Worm (Caenorhabditis elegans) whole organism, L4 larva: Measurements from ENCODE around the gene snpc-1.2.

Experiments used
- F37D6.2 ChIP-seq: sonication (generic microtip); optimal IDR thresholded peaks from 2 replicates; lab custom pipeline; 2016; ENCODE audit warnings: mild to moderate bottlenecking, missing genetic modification characterization, missing compliant biosample characterization
- F49E8.2 ChIP-seq: sonication (generic microtip); optimal IDR thresholded peaks from 2 replicates; lab custom pipeline; 2016; ENCODE audit warnings: missing compliant biosample characterization, mild to moderate bottlenecking, missing genetic modification characterization, borderline replicate concordance
- R02D3.7 ChIP-seq: fragments of 150-350 bp; sonication (generic microtip); optimal IDR thresholded peaks from 3 replicates; lab custom pipeline; 2014; ENCODE audit warnings: missing biosample characterization, missing genetic modification characterization
- T20F7.1 ChIP-seq: fragments of 200-800 bp; sonication (Bioruptor generic); optimal IDR thresholded peaks from 2 replicates; lab custom pipeline; 2018; ENCODE audit warnings: mild to moderate bottlenecking, missing genetic modification characterization, missing compliant biosample characterization
- T26A8.4 ChIP-seq: fragments of 200-800 bp; sonication (Bioruptor generic); IDR thresholded peaks from 2 replicates; pipeline ENCODE4 v1.3.6; 2022; ENCODE audit warnings: missing genetic modification characterization, missing compliant biosample characterization
- Y48G9A.11 ChIP-seq: fragments of 200-800 bp; sonication (Bioruptor generic); IDR thresholded peaks from 2 replicates; pipeline ENCODE4 v1.3.6; 2022; ENCODE audit warnings: missing genetic modification reagents, missing genetic modification characterization, missing compliant biosample characterization
- Y75B8A.6 ChIP-seq: fragments of 200-800 bp; sonication (Bioruptor generic); IDR thresholded peaks from 2 replicates; pipeline ENCODE4 v1.3.6; 2022; ENCODE audit warnings: missing genetic modification reagents, missing genetic modification characterization, missing compliant biosample characterization
- ZK337.2 ChIP-seq: fragments of 200-800 bp; sonication (Bioruptor generic); IDR thresholded peaks from 2 replicates; pipeline ENCODE4 v1.3.6; 2022; ENCODE audit warnings: missing genetic modification reagents, missing genetic modification characterization, missing compliant biosample characterization
- ZK546.5 ChIP-seq, 2 experiments: sonication (generic microtip); optimal IDR thresholded peaks; 2 replicates each; lab custom pipeline; 2017; ENCODE audit warnings: missing biosample characterization in 2 of 2, missing genetic modification characterization in 2 of 2
- aha-1 ChIP-seq: fragments of 150-350 bp; peaks from one replicate; lab custom pipeline; 2014; ENCODE audit warnings: missing biosample characterization, missing genetic modification characterization
- aly-2 ChIP-seq: sonication (generic microtip); optimal IDR thresholded peaks from 2 replicates; lab custom pipeline; 2018; ENCODE audit warnings: missing biosample characterization, missing genetic modification characterization
- attf-4 ChIP-seq: sonication (generic microtip); optimal IDR thresholded peaks from 3 replicates; lab custom pipeline; 2017; ENCODE audit warnings: missing biosample characterization, missing genetic modification characterization
- ceh-44 ChIP-seq: fragments of 200-800 bp; sonication (Bioruptor generic); IDR thresholded peaks from 2 replicates; pipeline ENCODE4 v1.3.6; 2022; ENCODE audit warnings: missing genetic modification reagents, missing genetic modification characterization, missing compliant biosample characterization
- ces-1 ChIP-seq: fragments of 150-350 bp; sonication (generic microtip); optimal IDR thresholded peaks from 4 replicates; lab custom pipeline; 2014; ENCODE audit warnings: missing biosample characterization, missing genetic modification reagents, missing genetic modification characterization
- ctbp-1 ChIP-seq: fragments of 200-800 bp; sonication (Bioruptor generic); IDR thresholded peaks from 2 replicates; pipeline ENCODE4 v1.3.6; 2022; ENCODE audit warnings: missing genetic modification reagents, missing genetic modification characterization, missing compliant biosample characterization
- dmd-6 ChIP-seq: fragments of 200-800 bp; sonication (Bioruptor generic); IDR thresholded peaks from 2 replicates; pipeline ENCODE4 v1.3.6; 2022; ENCODE audit warnings: missing genetic modification reagents, missing genetic modification characterization, missing compliant biosample characterization
- dmd-8 ChIP-seq: fragments of 200-800 bp; sonication (Bioruptor generic); IDR thresholded peaks from 2 replicates; pipeline ENCODE4 v1.3.6; 2022; ENCODE audit warnings: missing genetic modification characterization, missing compliant biosample characterization
- dmd-9 ChIP-seq: fragments of 200-800 bp; sonication (Bioruptor generic); IDR thresholded peaks from 2 replicates; pipeline ENCODE4 v1.3.6; 2022; ENCODE audit warnings: missing genetic modification reagents, missing genetic modification characterization, missing compliant biosample characterization
- dpl-1 ChIP-seq: fragments of 150-350 bp; optimal IDR thresholded peaks from 2 replicates; lab custom pipeline; 2014; ENCODE audit warnings: missing biosample characterization, missing genetic modification reagents, missing genetic modification characterization
- duxl-1 ChIP-seq: sonication (generic microtip); optimal IDR thresholded peaks from 2 replicates; lab custom pipeline; 2016; ENCODE audit warnings: mild to moderate bottlenecking, missing genetic modification characterization, moderate library complexity, missing compliant biosample characterization; ENCODE audit not compliant: poor library complexity
- dve-1 ChIP-seq: sonication (generic microtip); optimal IDR thresholded peaks from 2 replicates; lab custom pipeline; 2017; ENCODE audit warnings: antibody characterized with exemption, mild to moderate bottlenecking, missing genetic modification characterization, missing compliant biosample characterization; ENCODE audit not compliant: insufficient read depth
- fos-1 ChIP-seq: fragments of 150-350 bp; optimal IDR thresholded peaks from 2 replicates; lab custom pipeline; 2014; ENCODE audit warnings: missing biosample characterization, missing genetic modification characterization
- gei-8 ChIP-seq: fragments of 200-800 bp; sonication (Bioruptor generic); optimal IDR thresholded peaks from 2 replicates; lab custom pipeline; 2018; ENCODE audit warnings: mild to moderate bottlenecking, missing genetic modification characterization, missing compliant biosample characterization
- hif-1 ChIP-seq, 2 experiments: sonication (generic microtip); optimal IDR thresholded peaks; 2 replicates each; lab custom pipeline; 2016 to 2017; ENCODE audit warnings: missing compliant biosample characterization in 2 of 2, missing genetic modification characterization in 2 of 2, missing genetic modification reagents in 2 of 2, missing genotype in 2 of 2, mild to moderate bottlenecking in 1 of 2
- hmg-1.1 ChIP-seq: fragments of 200-800 bp; sonication (Bioruptor generic); IDR thresholded peaks from 2 replicates; pipeline ENCODE4 v1.3.6; 2022; ENCODE audit warnings: missing genetic modification reagents, missing genetic modification characterization, missing compliant biosample characterization
- jun-1 ChIP-seq: fragments of 150-350 bp; optimal IDR thresholded peaks from 2 replicates; lab custom pipeline; 2014; ENCODE audit warnings: missing biosample characterization, missing genetic modification reagents, missing genetic modification characterization
- lim-7 ChIP-seq: fragments of 200-800 bp; sonication (Bioruptor generic); IDR thresholded peaks from 2 replicates; pipeline ENCODE4 v1.3.6; 2022; ENCODE audit warnings: missing genetic modification characterization, missing compliant biosample characterization
- lin-38 ChIP-seq: fragments of 200-800 bp; sonication (Bioruptor generic); IDR thresholded peaks from 2 replicates; pipeline ENCODE4 v1.3.6; 2022; ENCODE audit warnings: missing genetic modification reagents, missing genetic modification characterization, missing compliant biosample characterization
- lsy-2 ChIP-seq, 2 experiments: fragments of 150-350 bp in 1 of 2; sonication (generic microtip) in 1 of 2; optimal IDR thresholded peaks; 2 replicates each; lab custom pipeline; 2014 to 2017; ENCODE audit warnings: missing biosample characterization in 2 of 2, missing genetic modification characterization in 2 of 2
- madf-5 ChIP-seq, 2 experiments: fragments of 200-800 bp; sonication (Bioruptor generic); IDR thresholded peaks; 2 replicates each; pipeline ENCODE4 v1.3.6; 2022; ENCODE audit warnings: missing compliant biosample characterization in 2 of 2, missing genetic modification characterization in 2 of 2
- madf-9 ChIP-seq: fragments of 200-800 bp; sonication (Bioruptor generic); conservative IDR thresholded peaks from 2 replicates; pipeline ENCODE4 v1.3.6; 2022; ENCODE audit warnings: missing genetic modification reagents, missing genetic modification characterization, missing compliant biosample characterization
- mep-1 ChIP-seq: fragments of 150-350 bp; sonication (generic microtip); optimal IDR thresholded peaks from 3 replicates; lab custom pipeline; 2014; ENCODE audit warnings: missing biosample characterization, missing genetic modification characterization
- mes-2 ChIP-seq: sonication (generic microtip); optimal IDR thresholded peaks from 2 replicates; lab custom pipeline; 2016; ENCODE audit warnings: missing genotype, mild to moderate bottlenecking, missing genetic modification characterization, missing compliant biosample characterization; ENCODE audit not compliant: poor library complexity, severe bottlenecking
- nhr-111 ChIP-seq: fragments of 200-800 bp; sonication (Bioruptor generic); optimal IDR thresholded peaks from 2 replicates; lab custom pipeline; 2018; ENCODE audit warnings: mild to moderate bottlenecking, missing genetic modification characterization, missing compliant biosample characterization
- nhr-48 ChIP-seq: sonication (generic microtip); optimal IDR thresholded peaks from 2 replicates; lab custom pipeline; 2016; ENCODE audit warnings: mild to moderate bottlenecking, missing genetic modification characterization, missing compliant biosample characterization
- nhr-77 ChIP-seq: fragments of 150-350 bp; optimal IDR thresholded peaks from 2 replicates; lab custom pipeline; 2014; ENCODE audit warnings: missing biosample characterization, missing genetic modification characterization
- rbr-2 ChIP-seq: sonication (generic microtip); optimal IDR thresholded peaks from 2 replicates; lab custom pipeline; 2016; ENCODE audit warnings: missing genotype, missing genetic modification characterization, missing compliant biosample characterization
- set-16 ChIP-seq: fragments of 200-800 bp; sonication (Bioruptor generic); IDR thresholded peaks from 2 replicates; pipeline ENCODE4 v1.3.6; 2022; ENCODE audit warnings: missing genetic modification reagents, missing genetic modification characterization, missing compliant biosample characterization
- snpc-4 ChIP-seq: fragments of 150-350 bp; optimal IDR thresholded peaks from 2 replicates; lab custom pipeline; 2014; ENCODE audit warnings: missing biosample characterization, missing genetic modification characterization
- tag-97 ChIP-seq: fragments of 200-800 bp; sonication (Bioruptor generic); IDR thresholded peaks from 2 replicates; pipeline ENCODE4 v1.3.6; 2022; ENCODE audit warnings: missing genetic modification characterization, missing compliant biosample characterization
- tra-1 ChIP-seq: fragments of 200-800 bp; sonication (Bioruptor generic); IDR thresholded peaks from 2 replicates; pipeline ENCODE4 v1.3.6; 2022; ENCODE audit warnings: missing genetic modification reagents, missing genetic modification characterization, missing compliant biosample characterization
- unc-130 ChIP-seq: sonication (generic microtip); optimal IDR thresholded peaks from 2 replicates; lab custom pipeline; 2016; ENCODE audit warnings: missing genetic modification reagents, missing genetic modification characterization, missing compliant biosample characterization
- vab-7 ChIP-seq: fragments of 200-800 bp; sonication (Bioruptor generic); IDR thresholded peaks from 2 replicates; pipeline ENCODE4 v1.3.6; 2022; ENCODE audit warnings: missing genetic modification reagents, missing genetic modification characterization, missing compliant biosample characterization
- zfp-3 ChIP-seq: fragments of 200-800 bp; sonication (Bioruptor generic); conservative IDR thresholded peaks from 2 replicates; pipeline ENCODE4 v1.3.6; 2022; ENCODE audit warnings: missing genetic modification reagents, missing genetic modification characterization, missing compliant biosample characterization

The snpc-1.2 gene

DNA sequence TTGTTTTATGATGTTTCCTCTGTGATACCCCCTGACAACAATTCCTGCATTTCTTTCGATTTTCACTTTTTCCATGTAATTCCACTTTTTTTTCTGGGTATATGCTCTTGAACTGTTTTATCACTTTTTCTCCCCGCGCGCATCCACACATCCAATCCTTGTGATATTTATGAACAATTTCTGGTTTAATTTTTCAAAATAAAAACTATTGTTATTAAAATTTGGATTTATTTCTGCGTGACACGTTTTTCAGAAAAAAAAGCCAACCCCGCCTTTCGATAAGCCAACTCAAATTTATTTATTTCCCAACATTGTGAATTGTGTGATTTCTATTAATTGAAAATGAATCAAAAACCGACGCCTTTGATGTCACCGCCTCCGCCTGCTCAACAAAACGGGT is 35.3 kb upstream of the snpc-1.2 start, which contains the start of gene Y39E4B.11:
TSS of gene Y39E4B.11 (plus strand) at position 301 of the 400 bp plus-strand sequence.
- TF ChIP-seq ctbp-1 (GFP tag; lab: Robert Waterston, UW), result 0 out of 2 replicates have a peak, but pooled peaks have one; percentile 10
- peak; percentile 58 for TF ChIP-seq nhr-111
- no peak for TF ChIP-seq set-16 (GFP tag; lab: Robert Waterston, UW)

- no peak for TF ChIP-seq dmd-8 (GFP tag; lab: Robert Waterston, UW)
- peak; percentile 65 for TF ChIP-seq aha-1 (tag; lab: Kevin White, UChicago)
These were observed 32.6 kb upstream of the snpc-1.2 start for ce11 chrIII:13201901-13202300.

DNA sequence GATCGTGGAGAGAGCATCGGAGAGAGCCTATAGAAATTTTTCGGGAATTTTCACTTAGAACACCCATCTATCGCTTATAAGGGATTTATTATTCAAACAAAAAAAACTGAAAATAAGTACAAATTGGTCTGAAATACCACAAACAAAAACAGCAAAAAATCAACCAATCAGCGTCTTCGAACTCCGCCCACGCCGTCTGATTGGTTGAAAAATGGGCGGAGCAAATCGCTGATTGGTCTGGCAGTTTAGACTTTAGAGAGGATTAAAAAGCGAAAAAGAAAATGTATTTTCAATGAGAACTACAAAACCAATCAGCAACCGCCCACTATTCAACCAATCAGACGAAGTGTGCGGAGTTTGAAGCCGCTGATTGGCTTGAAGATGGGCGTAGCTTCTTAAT is 31.7 kb upstream of the snpc-1.2 start:
- TF ChIP-seq madf-5 (GFP tag; IDR thresholded peaks at IDR 0.05; lab: Robert Waterston, UW) (no peak), hif-1 (tag; optimal IDR thresholded peaks at IDR 0.05; lab: Kevin White, UChicago) (no peak), nhr-77 (tag; lab: Kevin White, UChicago) (no peak), vab-7 (GFP tag; lab: Robert Waterston, UW) (no peak), ces-1 (no peak)

DNA sequence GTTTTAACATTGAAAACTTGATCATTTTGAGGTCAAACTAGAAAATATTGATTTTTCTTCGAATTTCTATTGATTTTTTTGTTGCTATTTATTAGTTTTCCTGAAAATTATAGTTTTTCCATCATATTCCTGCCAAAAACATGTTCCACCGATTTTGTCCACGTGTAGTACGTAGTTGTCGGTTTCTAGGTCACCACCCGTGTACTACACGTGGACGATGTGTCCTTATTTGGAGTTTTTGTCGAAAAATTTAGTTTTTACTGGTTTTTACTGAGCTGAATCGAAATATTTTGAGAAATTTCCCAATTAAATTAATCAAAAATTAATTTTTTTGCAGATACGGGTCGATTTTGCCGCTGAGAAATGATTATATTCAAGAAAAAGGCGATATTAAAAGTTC is 18.4 kb upstream of the snpc-1.2 start:
- TF ChIP-seq F49E8.2 (tag; lab: Kevin White, UChicago), result no peak
- TF ChIP-seq dmd-9 (GFP tag; lab: Robert Waterston, UW), result peak; percentile 90
- TF ChIP-seq duxl-1 (tag; lab: Kevin White, UChicago), result peak; percentile 45
- peak; percentile 4 for TF ChIP-seq F37D6.2 (tag; lab: Kevin White, UChicago)
- TF ChIP-seq ceh-44 (GFP tag; lab: Robert Waterston, UW), result 0 out of 2 replicates have a peak, but pooled peaks have one; percentile 29
- peak; percentile 97 for TF ChIP-seq mes-2 (tag; lab: Kevin White, UChicago)
- TF ChIP-seq T26A8.4, result no peak
- peak; percentile 69 for TF ChIP-seq Y48G9A.11 (GFP tag; lab: Robert Waterston, UW)
- no peak for TF ChIP-seq aly-2 (tag; lab: Kevin White, UChicago)
- TF ChIP-seq ZK546.5 (tag; optimal IDR thresholded peaks at IDR 0.05; lab: Kevin White, UChicago), result no peak
- no peak for TF ChIP-seq fos-1 (tag; lab: Kevin White, UChicago)
- 0 out of 2 replicates have a peak, but pooled peaks have one; percentile 16 for TF ChIP-seq hmg-1.1 (GFP tag; lab: Robert Waterston, UW)
- TF ChIP-seq attf-4, result no peak
- TF ChIP-seq gei-8 (GFP tag; lab: Kevin White, UChicago), result no peak
- TF ChIP-seq rbr-2 (tag; lab: Kevin White, UChicago), result peak; percentile 49
- TF ChIP-seq jun-1 (tag; lab: Kevin White, UChicago), result no peak
- TF ChIP-seq Y75B8A.6 (GFP tag; lab: Robert Waterston, UW), result no peak
- TF ChIP-seq R02D3.7, result no peak
- no peak for TF ChIP-seq nhr-48 (tag; lab: Kevin White, UChicago)
- TF ChIP-seq ctbp-1 (GFP tag; lab: Robert Waterston, UW), result no peak
- peak; percentile 88 for TF ChIP-seq ZK337.2 (GFP tag; lab: Robert Waterston, UW)
- peak; percentile 65 for TF ChIP-seq unc-130
- TF ChIP-seq tra-1 (GFP tag; lab: Robert Waterston, UW), result peak; percentile 11; the same call in 1 of the 2 replicates
- peak in 1 of 2 experiments; percentile 79 for TF ChIP-seq hif-1 (tag; optimal IDR thresholded peaks at IDR 0.05; lab: Kevin White, UChicago)
- TF ChIP-seq dpl-1 (GFP tag; lab: Kevin White, UChicago), result peak; percentile 65
- TF ChIP-seq dmd-6 (GFP tag; lab: Robert Waterston, UW), result peak; percentile 43; the same call in 1 of the 2 replicates
- peak; percentile 13 for TF ChIP-seq dve-1 (tag; lab: Kevin White, UChicago)
- TF ChIP-seq snpc-4 (tag; lab: Kevin White, UChicago), result no peak
- 0 out of 2 replicates have a peak, but pooled peaks have one; percentile 38 for TF ChIP-seq zfp-3 (GFP tag; lab: Robert Waterston, UW)
- no peak for TF ChIP-seq madf-5 (GFP tag; IDR thresholded peaks at IDR 0.05; lab: Robert Waterston, UW)
- TF ChIP-seq lim-7 (GFP tag; lab: Robert Waterston, UW), result no peak
- peak; percentile 82; the same call in 1 of the 2 replicates for TF ChIP-seq tag-97 (GFP tag; lab: Robert Waterston, UW)
- TF ChIP-seq lin-38, result peak; percentile 48
- TF ChIP-seq lsy-2 (tag; optimal IDR thresholded peaks at IDR 0.05; lab: Kevin White, UChicago), result peak in 1 of 2 experiments; percentile 68
- peak; percentile 53; the same call in 1 of the 2 replicates for TF ChIP-seq madf-9 (GFP tag; lab: Robert Waterston, UW)
- peak; percentile 59 for TF ChIP-seq T20F7.1 (GFP tag; lab: Kevin White, UChicago)
- TF ChIP-seq mep-1 (tag; lab: Kevin White, UChicago), result peak; percentile 38
